Fruit fly (Drosophila melanogaster): Measurements from ENCODE around the gene CG2772.

- TF ChIP-seq CG6808 (GFP tag; optimal IDR thresholded peaks at IDR 0.05) (no peak), Hr4 (GFP tag; optimal IDR thresholded peaks at IDR 0.05) (no peak), CG10669 (GFP tag; optimal IDR thresholded peaks at IDR 0.05) (no peak), dsx (GFP tag; optimal IDR thresholded peaks at IDR 0.05; ENCODE audit: poor library complexity, severe bottlenecking) (no peak), vri (GFP tag; optimal IDR thresholded peaks at IDR 0.05) (no peak), Hr38 (GFP tag; optimal IDR thresholded peaks at IDR 0.05) (no peak)
These were observed 6.3 kb upstream of the CG2772 start for dm6 chr2L:3439502-3439901.
